Fruit fly (Drosophila melanogaster) whole organism, embryonic: Measurements from ENCODE around the gene Rrp1.

ENCODE experiments used
- Antp ChIP-seq: fragments of 200-800 bp; sonication (Bioruptor generic); optimal IDR thresholded peaks from 3 replicates; lab custom pipeline; 2016; ENCODE audit warnings: missing biosample characterization, missing genetic modification characterization
- BtbVII ChIP-seq: fragments of 200-800 bp; sonication (Bioruptor generic); optimal IDR thresholded peaks from 3 replicates; lab custom pipeline; 2017; ENCODE audit warnings: missing biosample characterization, mild to moderate bottlenecking, missing genetic modification characterization
- CG10209 ChIP-seq: fragments of 200-800 bp; sonication (Bioruptor generic); optimal IDR thresholded peaks from 3 replicates; lab custom pipeline; 2017; ENCODE audit warnings: missing biosample characterization, mild to moderate bottlenecking, missing genetic modification characterization, missing genetic modification reagents
- CG15269 ChIP-seq: fragments of 200-800 bp; sonication (Bioruptor generic); optimal IDR thresholded peaks from 2 replicates; lab custom pipeline; 2018; ENCODE audit warnings: missing biosample characterization, mild to moderate bottlenecking, missing genetic modification characterization, moderate library complexity
- CG17568 ChIP-seq: fragments of 200-800 bp; sonication (Bioruptor generic); optimal IDR thresholded peaks from 2 replicates; lab custom pipeline; 2018; ENCODE audit warnings: missing biosample characterization, mild to moderate bottlenecking, missing genetic modification characterization, moderate library complexity
- CG34376 ChIP-seq: fragments of 200-800 bp; sonication (Bioruptor generic); optimal IDR thresholded peaks from 2 replicates; lab custom pipeline; 2018; ENCODE audit warnings: missing biosample characterization, mild to moderate bottlenecking, missing genetic modification characterization
- CG3847 ChIP-seq: fragments of 200-800 bp; sonication (Bioruptor generic); IDR thresholded peaks from 2 replicates; pipeline ENCODE4 v1.3.6; 2022; ENCODE audit warnings: missing biosample characterization, missing genetic modification characterization
- CG4707 ChIP-seq: fragments of 200-800 bp; sonication (Bioruptor generic); optimal IDR thresholded peaks from 2 replicates; lab custom pipeline; 2018; ENCODE audit warnings: missing biosample characterization, mild to moderate bottlenecking, missing genetic modification characterization, moderate library complexity
- CG6175 ChIP-seq: fragments of 200-800 bp; sonication (Bioruptor generic); IDR thresholded peaks from 3 replicates; pipeline ENCODE4 v1.3.6; 2022; ENCODE audit warnings: missing biosample characterization, missing genetic modification characterization
- CG6765 ChIP-seq: fragments of 200-800 bp; sonication (Bioruptor generic); optimal IDR thresholded peaks from 3 replicates; lab custom pipeline; 2017; ENCODE audit warnings: missing biosample characterization, mild to moderate bottlenecking, missing genetic modification characterization
- CG6813 ChIP-seq: fragments of 200-800 bp; sonication (Bioruptor generic); optimal IDR thresholded peaks from 2 replicates; lab custom pipeline; 2017; ENCODE audit warnings: missing biosample characterization, missing genetic modification characterization, mild to moderate bottlenecking, moderate library complexity, missing genetic modification reagents
- CG8281 ChIP-seq: fragments of 200-800 bp; sonication (Bioruptor generic); optimal IDR thresholded peaks from 2 replicates; lab custom pipeline; 2018; ENCODE audit warnings: missing biosample characterization, mild to moderate bottlenecking, missing genetic modification characterization, moderate library complexity
- CG8388 ChIP-seq: fragments of 200-800 bp; sonication (Bioruptor generic); optimal IDR thresholded peaks from 2 replicates; lab custom pipeline; 2019; ENCODE audit warnings: missing biosample characterization, mild to moderate bottlenecking, missing genetic modification characterization, moderate library complexity
- CG9437 ChIP-seq: fragments of 200-800 bp; sonication (Bioruptor generic); optimal IDR thresholded peaks from 2 replicates; lab custom pipeline; 2018; ENCODE audit warnings: missing biosample characterization, mild to moderate bottlenecking, missing genetic modification characterization
- CG9727 ChIP-seq: fragments of 200-800 bp; sonication (Bioruptor generic); optimal IDR thresholded peaks from 3 replicates; lab custom pipeline; 2017; ENCODE audit warnings: missing biosample characterization, mild to moderate bottlenecking, missing genetic modification characterization
- CG9932 ChIP-seq: fragments of 200-800 bp; sonication (Bioruptor generic); IDR thresholded peaks from 2 replicates; pipeline ENCODE4 v1.3.6; 2022; ENCODE audit warnings: missing biosample characterization, missing genetic modification characterization
- Chrac-16 ChIP-seq: fragments of 200-800 bp; sonication (Bioruptor generic); optimal IDR thresholded peaks from 3 replicates; lab custom pipeline; 2016; ENCODE audit warnings: missing biosample characterization, missing genetic modification characterization
- Dll ChIP-seq: fragments of 200-800 bp; sonication (Bioruptor generic); IDR thresholded peaks from 4 replicates; pipeline ENCODE4 v1.3.6; 2022; ENCODE audit warnings: missing biosample characterization, missing genetic modification characterization; ENCODE audit not compliant: partially characterized antibody
- Drgx ChIP-seq: fragments of 200-800 bp; sonication (Bioruptor generic); IDR thresholded peaks from 2 replicates; pipeline ENCODE4 v1.3.6; 2022; ENCODE audit warnings: missing biosample characterization, missing genetic modification characterization
- Ets65A ChIP-seq: fragments of 200-800 bp; sonication (Bioruptor generic); peaks from one replicate; lab custom pipeline; 2016; ENCODE audit warnings: missing biosample characterization, missing genetic modification characterization
- Hand ChIP-seq: fragments of 200-800 bp; sonication (Bioruptor generic); optimal IDR thresholded peaks from 2 replicates; lab custom pipeline; 2017; ENCODE audit warnings: mild to moderate bottlenecking, missing biosample characterization, missing genetic modification reagents, missing genetic modification characterization
- Hmx ChIP-seq: fragments of 200-800 bp; sonication (Bioruptor generic); optimal IDR thresholded peaks from 2 replicates; lab custom pipeline; 2016; ENCODE audit warnings: missing biosample characterization, missing genetic modification characterization
- Max ChIP-seq: fragments of 200-800 bp; sonication (Bioruptor generic); optimal IDR thresholded peaks from 2 replicates; lab custom pipeline; 2016; ENCODE audit warnings: missing biosample characterization, mild to moderate bottlenecking, missing genetic modification characterization
- PHDP ChIP-seq: fragments of 200-800 bp; sonication (Bioruptor generic); optimal IDR thresholded peaks from 3 replicates; lab custom pipeline; 2018; ENCODE audit warnings: missing biosample characterization, mild to moderate bottlenecking, missing genetic modification characterization, moderate library complexity
- Scr ChIP-seq: fragments of 200-800 bp; sonication (Bioruptor generic); IDR thresholded peaks from 2 replicates; pipeline ENCODE4 v1.3.6; 2022; ENCODE audit warnings: missing biosample characterization, missing genetic modification characterization; ENCODE audit not compliant: partially characterized antibody
- Side ChIP-seq: fragments of 200-800 bp; sonication (Bioruptor generic); optimal IDR thresholded peaks from 2 replicates; lab custom pipeline; 2016; ENCODE audit warnings: missing biosample characterization, missing genetic modification characterization
- Sry-δ ChIP-seq: fragments of 200-800 bp; sonication (Bioruptor generic); optimal IDR thresholded peaks from 2 replicates; lab custom pipeline; 2016; ENCODE audit warnings: missing biosample characterization, missing genetic modification characterization
- YL-1 ChIP-seq: fragments of 200-800 bp; sonication (Bioruptor generic); optimal IDR thresholded peaks from 3 replicates; lab custom pipeline; 2017; ENCODE audit warnings: missing biosample characterization, mild to moderate bottlenecking, missing genetic modification characterization
- abd-A ChIP-seq: fragments of 200-800 bp; sonication (Bioruptor generic); optimal IDR thresholded peaks from 3 replicates; lab custom pipeline; 2019; ENCODE audit warnings: missing biosample characterization, mild to moderate bottlenecking, missing genetic modification characterization, moderate library complexity
- ase ChIP-seq: fragments of 200-800 bp; sonication (Bioruptor generic); IDR thresholded peaks from 3 replicates; pipeline ENCODE4 v1.3.6; 2022; ENCODE audit warnings: missing biosample characterization, missing genetic modification characterization
- ato ChIP-seq: fragments of 200-800 bp; sonication (Bioruptor generic); IDR thresholded peaks from 2 replicates; pipeline ENCODE4 v1.3.6; 2022; ENCODE audit warnings: missing biosample characterization, missing genetic modification characterization; ENCODE audit not compliant: partially characterized antibody
- cas ChIP-seq: fragments of 200-800 bp; sonication (Bioruptor generic); IDR thresholded peaks from 2 replicates; pipeline ENCODE4 v1.3.6; 2022; ENCODE audit warnings: missing biosample characterization, missing genetic modification characterization
- dmrt99B ChIP-seq: fragments of 200-800 bp; sonication (Bioruptor generic); optimal IDR thresholded peaks from 2 replicates; lab custom pipeline; 2018; ENCODE audit warnings: missing biosample characterization, mild to moderate bottlenecking, missing genetic modification characterization, moderate library complexity
- dysf ChIP-seq: fragments of 200-800 bp; sonication (Bioruptor generic); IDR thresholded peaks from 3 replicates; pipeline ENCODE4 v1.3.6; 2022; ENCODE audit warnings: missing biosample characterization, missing genetic modification characterization
- en ChIP-seq: fragments of 200-800 bp; sonication (Bioruptor generic); optimal IDR thresholded peaks from 2 replicates; lab custom pipeline; 2016; ENCODE audit warnings: missing biosample characterization, missing genetic modification characterization
- fd96Cb ChIP-seq: fragments of 200-800 bp; sonication (Bioruptor generic); optimal IDR thresholded peaks from 2 replicates; lab custom pipeline; 2018; ENCODE audit warnings: missing biosample characterization, mild to moderate bottlenecking, missing genetic modification characterization, moderate library complexity
- gem ChIP-seq: fragments of 200-800 bp; sonication (Bioruptor generic); optimal IDR thresholded peaks from 2 replicates; lab custom pipeline; 2019; ENCODE audit warnings: missing biosample characterization, mild to moderate bottlenecking, missing genetic modification characterization, moderate library complexity
- grau ChIP-seq: fragments of 200-800 bp; optimal IDR thresholded peaks from 3 replicates; lab custom pipeline; 2019; ENCODE audit warnings: missing biosample characterization, mild to moderate bottlenecking, missing genetic modification characterization, moderate library complexity
- h ChIP-seq: fragments of >200 bp; optimal IDR thresholded peaks from 2 replicates; lab custom pipeline; 2017
- hb ChIP-seq: fragments of 200-800 bp; sonication (Bioruptor generic); IDR thresholded peaks from 3 replicates; pipeline ENCODE4 v1.3.6; 2022; ENCODE audit warnings: missing biosample characterization, missing genetic modification characterization; ENCODE audit not compliant: partially characterized antibody
- lov ChIP-seq, 2 experiments: fragments of 200-800 bp in 1 of 2; fragments of >200 bp in 1 of 2; sonication (Bioruptor generic) in 1 of 2; IDR thresholded peaks in 1 of 2; optimal IDR thresholded peaks in 1 of 2; 2 replicates in 1 of 2; 3 replicates in 1 of 2; pipeline versions ENCODE4 v1.3.6 to Lab custom; 2017 to 2022; ENCODE audit warnings: missing biosample characterization in 1 of 2, missing genetic modification characterization in 1 of 2
- org-1 ChIP-seq: fragments of 200-800 bp; sonication (Bioruptor generic); optimal IDR thresholded peaks from 2 replicates; lab custom pipeline; 2017; ENCODE audit warnings: missing biosample characterization, missing genetic modification characterization
- pan ChIP-seq, 4 experiments: fragments of >200 bp in 3 of 4; fragments of 200-800 bp in 1 of 4; sonication (Bioruptor generic) in 1 of 4; optimal IDR thresholded peaks in 3 of 4; IDR thresholded peaks in 1 of 4; 2 replicates each; pipeline versions ENCODE4 v1.3.6 to Lab custom; 2017 to 2022; ENCODE audit warnings: missing biosample characterization in 2 of 4, missing genetic modification characterization in 2 of 4, mixed read lengths in 1 of 4
- row ChIP-seq: fragments of 200-800 bp; sonication (Bioruptor generic); IDR thresholded peaks from 3 replicates; pipeline ENCODE4 v1.3.6; 2022; ENCODE audit warnings: missing biosample characterization, missing genetic modification characterization
- scrt ChIP-seq: fragments of 200-800 bp; sonication (Bioruptor generic); optimal IDR thresholded peaks from 2 replicates; lab custom pipeline; 2018; ENCODE audit warnings: missing biosample characterization, mild to moderate bottlenecking, missing genetic modification characterization, moderate library complexity
- sens ChIP-seq: fragments of 200-800 bp; sonication (Bioruptor generic); peaks from one replicate; lab custom pipeline; 2016; ENCODE audit warnings: missing biosample characterization, missing genetic modification characterization
- so ChIP-seq: fragments of 200-800 bp; sonication (Bioruptor generic); IDR thresholded peaks from 3 replicates; pipeline ENCODE4 v1.3.6; 2022; ENCODE audit warnings: missing biosample characterization, missing genetic modification characterization
- tin ChIP-seq: fragments of 200-800 bp; sonication (Bioruptor generic); optimal IDR thresholded peaks from 3 replicates; lab custom pipeline; 2016; ENCODE audit warnings: missing biosample characterization, missing genetic modification characterization
- wdn ChIP-seq: fragments of 200-800 bp; sonication (Bioruptor generic); IDR thresholded peaks from 2 replicates; pipeline ENCODE4 v1.3.6; 2022; ENCODE audit warnings: missing biosample characterization, missing genetic modification characterization

Gene Rrp1

dm6 chr2L:2931555-2932131, 40.7 kb downstream of the Rrp1 start:
- TF ChIP-seq hb (GFP tag; lab: Robert Waterston, UW) (no peak), so (GFP tag; lab: Robert Waterston, UW) (0 out of 3 replicates have a peak, but pooled peaks have one; percentile 50), CG34376 (GFP tag; lab: Kevin White, UChicago) (no peak), CG9727 (GFP tag; lab: Kevin White, UChicago) (peak; percentile 1), dysf (GFP tag; lab: Robert Waterston, UW) (peak; percentile 25; the same call in 1 of the 3 replicates), Dll (GFP tag; lab: Robert Waterston, UW) (no peak), cas (GFP tag; lab: Robert Waterston, UW) (no peak), Ets65A (GFP tag; lab: Kevin White, UChicago) (peak; percentile 87), CG9932 (GFP tag; lab: Robert Waterston, UW) (no peak), Max (GFP tag; lab: Kevin White, UChicago) (no peak), lov (optimal IDR thresholded peaks at IDR 0.05; lab: Kevin White, UChicago) (no peak), lov (GFP tag; IDR thresholded peaks at IDR 0.05; lab: Robert Waterston, UW) (no peak), Chrac-16 (GFP tag; lab: Kevin White, UChicago) (no peak), dmrt99B (peak; percentile 49), CG8281 (tag; lab: Kevin White, UChicago) (no peak), CG4707 (GFP tag; lab: Kevin White, UChicago) (peak; percentile 37), Scr (GFP tag; lab: Robert Waterston, UW) (no peak), en (GFP tag; lab: Kevin White, UChicago) (no peak), CG8388 (GFP tag; lab: Kevin White, UChicago) (no peak), CG10209 (peak; percentile 5), CG6175 (GFP tag; lab: Robert Waterston, UW) (no peak), Drgx (GFP tag; lab: Robert Waterston, UW) (no peak), Sry-δ (no peak), YL-1 (GFP tag; lab: Kevin White, UChicago) (no peak), grau (tag; lab: Kevin White, UChicago) (peak; percentile 66), BtbVII (peak; percentile 2), PHDP (tag; lab: Kevin White, UChicago) (peak; percentile 24), gem (tag; lab: Kevin White, UChicago) (peak; percentile 48), ase (GFP tag; lab: Robert Waterston, UW) (no peak), CG3847 (GFP tag; lab: Robert Waterston, UW) (no peak), CG15269 (tag; lab: Kevin White, UChicago) (peak; percentile 8), row (peak; percentile 66), pan (optimal IDR thresholded peaks at IDR 0.05; lab: Kevin White, UChicago) (no peak), pan (GFP tag; optimal IDR thresholded peaks at IDR 0.05 in 1 of 2, IDR thresholded peaks at IDR 0.05 in 1 of 2) (no peak), Hmx (GFP tag; lab: Kevin White, UChicago) (no peak), fd96Cb (tag; lab: Kevin White, UChicago) (no peak), CG17568 (GFP tag; lab: Kevin White, UChicago) (no peak), wdn (GFP tag; lab: Robert Waterston, UW) (no peak), Hand (GFP tag; lab: Kevin White, UChicago) (no peak), org-1 (peak; percentile 11), ato (GFP tag; lab: Robert Waterston, UW) (no peak), CG6765 (GFP tag; lab: Kevin White, UChicago) (peak; percentile 3), scrt (peak; percentile 25), Antp (GFP tag; lab: Kevin White, UChicago) (no peak), CG6813 (peak; percentile 0), abd-A (tag; lab: Kevin White, UChicago) (peak; percentile 52), Side (GFP tag; lab: Kevin White, UChicago) (no peak), tin (GFP tag; lab: Kevin White, UChicago) (no peak), CG9437 (GFP tag; lab: Kevin White, UChicago) (peak; percentile 2), h (lab: Kevin White, UChicago) (no peak), sens (GFP tag; lab: Kevin White, UChicago) (peak; percentile 73)
